Worm (Caenorhabditis elegans): ENCODE data around the gene C18H9.6.

DNA sequence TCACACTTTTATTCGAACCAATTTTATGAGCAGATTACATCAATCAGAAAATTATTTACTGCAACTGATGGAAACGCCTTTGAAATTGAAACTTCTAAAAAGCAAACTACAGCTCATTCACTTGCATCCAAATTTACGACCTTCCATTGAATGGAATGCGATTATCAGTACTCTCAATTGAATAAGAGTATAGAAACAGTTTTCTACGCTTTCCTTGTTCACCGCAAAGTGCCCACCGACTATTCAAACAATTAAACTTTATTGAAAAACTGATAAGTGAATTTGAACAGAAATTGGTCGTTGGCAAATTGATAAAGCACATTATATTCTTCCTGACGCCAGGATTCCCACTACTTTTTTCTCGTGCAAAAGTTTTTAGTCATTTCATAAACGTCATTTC is 35.5 kb downstream of the C18H9.6 start:
- TF ChIP-seq W03F9.2 (tag; optimal IDR thresholded peaks at IDR 0.05), result no peak
- TF ChIP-seq dao-5 (tag; optimal IDR thresholded peaks at IDR 0.05), result no peak
